Worm (Caenorhabditis elegans) whole organism, late embryonic: Measurements from ENCODE around the gene scb-1.

Experiments
- ceh-2 ChIP-seq: sonication (generic microtip); optimal IDR thresholded peaks from 2 replicates; lab custom pipeline; 2016; ENCODE audit warnings: missing genotype, missing genetic modification characterization, missing compliant biosample characterization
- ceh-30 ChIP-seq: fragments of 150-350 bp; optimal IDR thresholded peaks from 2 replicates; lab custom pipeline; 2014; ENCODE audit warnings: missing biosample characterization, missing genetic modification characterization
- ceh-9 ChIP-seq: sonication (generic microtip); optimal IDR thresholded peaks from 2 replicates; lab custom pipeline; 2016; ENCODE audit warnings: mild to moderate bottlenecking, missing genetic modification characterization, inconsistent platforms, missing compliant biosample characterization

DNA sequence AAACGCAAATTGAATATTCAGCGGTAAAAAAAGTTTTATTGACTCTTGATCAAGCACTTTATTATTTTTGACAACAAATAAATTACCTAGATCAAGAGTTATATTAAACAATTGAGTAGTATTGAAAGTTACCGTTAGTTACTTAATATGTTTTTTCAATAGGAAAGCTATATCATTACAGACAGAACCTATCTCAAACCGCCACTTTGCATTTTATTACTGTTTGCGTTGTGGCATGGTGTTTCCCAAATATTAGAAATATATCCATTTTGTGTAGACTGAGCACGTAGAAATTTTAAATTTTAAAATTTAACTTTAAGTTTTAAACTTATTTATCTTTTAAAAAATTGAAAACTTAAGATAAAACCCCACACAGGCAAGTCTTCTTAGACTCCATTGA, 15.1 kb downstream of the scb-1 start:
- TF ChIP-seq ceh-30 (tag; lab: Kevin White, UChicago) (no peak), ceh-9 (tag; lab: Kevin White, UChicago) (no peak), ceh-2 (no peak)
